Fruit fly (Drosophila melanogaster) whole organism, embryonic: ENCODE data around the gene CG43902.

Experiments
- ATbp ChIP-seq: fragments of 200-800 bp; sonication (Bioruptor generic); optimal IDR thresholded peaks from 2 replicates; lab custom pipeline; 2017; ENCODE audit warnings: missing biosample characterization, mild to moderate bottlenecking, missing genetic modification characterization, missing genetic modification reagents
- Atf-2 ChIP-seq: fragments of 200-800 bp; sonication (Bioruptor generic); optimal IDR thresholded peaks from 2 replicates; lab custom pipeline; 2016; ENCODE audit warnings: missing biosample characterization, missing genetic modification characterization
- Awh ChIP-seq: fragments of 200-800 bp; sonication (Bioruptor generic); IDR thresholded peaks from 2 replicates; pipeline ENCODE4, ENCODE4 v1.3.6; 2022; ENCODE audit warnings: missing biosample characterization, missing genetic modification characterization
- BEAF-32 ChIP-seq: fragments of 200-800 bp; sonication (Bioruptor generic); optimal IDR thresholded peaks from 3 replicates; lab custom pipeline; 2017; ENCODE audit warnings: missing biosample characterization, missing genetic modification characterization, mild to moderate bottlenecking, moderate library complexity, missing genetic modification reagents
- CG10267 ChIP-seq: fragments of 200-800 bp; sonication (Bioruptor generic); optimal IDR thresholded peaks from 2 replicates; lab custom pipeline; 2018; ENCODE audit warnings: missing biosample characterization, mild to moderate bottlenecking, missing genetic modification characterization, moderate library complexity
- CG11560 ChIP-seq: fragments of 200-800 bp; sonication (Bioruptor generic); IDR thresholded peaks from 3 replicates; pipeline ENCODE4 v1.3.6; 2022; ENCODE audit warnings: missing biosample characterization, missing genetic modification characterization
- CG12236 ChIP-seq: fragments of 200-800 bp; sonication (Bioruptor generic); optimal IDR thresholded peaks from 2 replicates; lab custom pipeline; 2016; ENCODE audit warnings: missing biosample characterization, missing genetic modification characterization
- CG12659 ChIP-seq: fragments of 200-800 bp; sonication (Bioruptor generic); optimal IDR thresholded peaks from 3 replicates; lab custom pipeline; 2017; ENCODE audit warnings: mild to moderate bottlenecking, missing biosample characterization, missing genetic modification reagents, missing genetic modification characterization
- CG13123 ChIP-seq: fragments of 200-800 bp; sonication (Bioruptor generic); optimal IDR thresholded peaks from 2 replicates; lab custom pipeline; 2016; ENCODE audit warnings: missing biosample characterization, missing genetic modification characterization
- CG13775 ChIP-seq: fragments of 200-800 bp; sonication (Bioruptor generic); optimal IDR thresholded peaks from 3 replicates; lab custom pipeline; 2017; ENCODE audit warnings: missing biosample characterization, mild to moderate bottlenecking, missing genetic modification characterization
- CG15514 ChIP-seq: fragments of 200-800 bp; sonication (Bioruptor generic); optimal IDR thresholded peaks from 3 replicates; lab custom pipeline; 2017; ENCODE audit warnings: missing biosample characterization, missing genetic modification characterization, mild to moderate bottlenecking, moderate library complexity, missing genetic modification reagents
- CG17568 ChIP-seq: fragments of 200-800 bp; sonication (Bioruptor generic); optimal IDR thresholded peaks from 2 replicates; lab custom pipeline; 2018; ENCODE audit warnings: missing biosample characterization, mild to moderate bottlenecking, missing genetic modification characterization, moderate library complexity
- CG1792 ChIP-seq: fragments of 200-800 bp; sonication (Bioruptor generic); optimal IDR thresholded peaks from 2 replicates; lab custom pipeline; 2016; ENCODE audit warnings: missing biosample characterization, missing genetic modification characterization
- CG2116 ChIP-seq: fragments of 200-800 bp; sonication (Bioruptor generic); optimal IDR thresholded peaks from 3 replicates; lab custom pipeline; 2018; ENCODE audit warnings: missing biosample characterization, mild to moderate bottlenecking, missing genetic modification characterization
- CG3065 ChIP-seq: fragments of 200-800 bp; sonication (Bioruptor generic); optimal IDR thresholded peaks from 2 replicates; lab custom pipeline; 2016; ENCODE audit warnings: missing biosample characterization, missing genetic modification characterization
- CG32772 ChIP-seq: fragments of 200-800 bp; sonication (Bioruptor generic); IDR thresholded peaks from 2 replicates; pipeline ENCODE4 v1.3.6; 2022; ENCODE audit warnings: missing biosample characterization, missing genetic modification characterization
- CG6254 ChIP-seq: fragments of 200-800 bp; sonication (Bioruptor generic); optimal IDR thresholded peaks from 3 replicates; lab custom pipeline; 2017; ENCODE audit warnings: mild to moderate bottlenecking, missing biosample characterization, missing genetic modification reagents, missing genetic modification characterization
- CG7357 ChIP-seq: fragments of 200-800 bp; sonication (Bioruptor generic); IDR thresholded peaks from 3 replicates; pipeline ENCODE4 v1.3.6; 2022; ENCODE audit warnings: missing biosample characterization, missing genetic modification characterization
- CG9727 ChIP-seq: fragments of 200-800 bp; sonication (Bioruptor generic); optimal IDR thresholded peaks from 3 replicates; lab custom pipeline; 2017; ENCODE audit warnings: missing biosample characterization, mild to moderate bottlenecking, missing genetic modification characterization
- CG9932 ChIP-seq: fragments of 200-800 bp; sonication (Bioruptor generic); IDR thresholded peaks from 2 replicates; pipeline ENCODE4 v1.3.6; 2022; ENCODE audit warnings: missing biosample characterization, missing genetic modification characterization
- E2f2 ChIP-seq: fragments of 200-800 bp; sonication (Bioruptor generic); IDR thresholded peaks from 2 replicates; pipeline ENCODE4 v1.3.6; 2022; ENCODE audit warnings: missing biosample characterization, missing genetic modification characterization
- Fer1 ChIP-seq: fragments of 200-800 bp; sonication (Bioruptor generic); optimal IDR thresholded peaks from 2 replicates; lab custom pipeline; 2017; ENCODE audit warnings: missing biosample characterization, mild to moderate bottlenecking, missing genetic modification characterization
- HLH54F ChIP-seq: fragments of 200-800 bp; sonication (Bioruptor generic); optimal IDR thresholded peaks from 3 replicates; lab custom pipeline; 2016; ENCODE audit warnings: missing biosample characterization, missing genetic modification characterization
- Hmr ChIP-seq: fragments of 200-800 bp; sonication (Bioruptor generic); optimal IDR thresholded peaks from 3 replicates; lab custom pipeline; 2017; ENCODE audit warnings: mild to moderate bottlenecking, missing biosample characterization, missing genetic modification reagents, missing genetic modification characterization
- MBD-R2 ChIP-seq: fragments of 200-800 bp; sonication (Bioruptor generic); IDR thresholded peaks from 2 replicates; pipeline ENCODE4 v1.3.6; 2022; ENCODE audit warnings: missing biosample characterization, missing genetic modification characterization
- MESR4 ChIP-seq: fragments of 200-800 bp; sonication (Bioruptor generic); optimal IDR thresholded peaks from 2 replicates; lab custom pipeline; 2018; ENCODE audit warnings: missing biosample characterization, mild to moderate bottlenecking, missing genetic modification characterization, moderate library complexity
- NFAT ChIP-seq: fragments of 200-800 bp; sonication (Bioruptor generic); IDR thresholded peaks from 2 replicates; pipeline ENCODE4 v1.3.6; 2022; ENCODE audit warnings: missing biosample characterization, missing genetic modification characterization
- Oaz ChIP-seq: fragments of 200-800 bp; sonication (Bioruptor generic); IDR thresholded peaks from 2 replicates; pipeline ENCODE4 v1.3.6; 2022; ENCODE audit warnings: missing biosample characterization, missing genetic modification characterization
- Ravus ChIP-seq: fragments of 200-800 bp; sonication (Bioruptor generic); IDR thresholded peaks from 2 replicates; pipeline ENCODE4 v1.3.6; 2022; ENCODE audit warnings: missing biosample characterization, missing genetic modification characterization
- Side ChIP-seq: fragments of 200-800 bp; sonication (Bioruptor generic); optimal IDR thresholded peaks from 2 replicates; lab custom pipeline; 2016; ENCODE audit warnings: missing biosample characterization, missing genetic modification characterization
- az2 ChIP-seq: fragments of 200-800 bp; sonication (Bioruptor generic); optimal IDR thresholded peaks from 3 replicates; lab custom pipeline; 2016; ENCODE audit warnings: missing biosample characterization, missing genetic modification characterization
- crol ChIP-seq: fragments of 200-800 bp; sonication (Bioruptor generic); IDR thresholded peaks from 2 replicates; pipeline ENCODE4 v1.3.6; 2022; ENCODE audit warnings: missing biosample characterization, missing genetic modification characterization
- crp ChIP-seq, 2 experiments: fragments of 200-800 bp; sonication (Bioruptor generic); optimal IDR thresholded peaks; 2 replicates in 1 of 2; 3 replicates in 1 of 2; lab custom pipeline; 2017; ENCODE audit warnings: missing biosample characterization in 2 of 2, missing genetic modification characterization in 2 of 2, mild to moderate bottlenecking in 1 of 2, moderate library complexity in 1 of 2
- emc ChIP-seq: fragments of 200-800 bp; sonication (Bioruptor generic); optimal IDR thresholded peaks from 2 replicates; lab custom pipeline; 2016; ENCODE audit warnings: missing biosample characterization, missing genetic modification characterization
- hbn ChIP-seq: fragments of 200-800 bp; sonication (Bioruptor generic); IDR thresholded peaks from 2 replicates; pipeline ENCODE4 v1.3.6; 2022; ENCODE audit warnings: missing biosample characterization, missing genetic modification characterization; ENCODE audit not compliant: partially characterized antibody
- hth ChIP-seq: fragments of >200 bp; optimal IDR thresholded peaks from 2 replicates; lab custom pipeline; 2017; ENCODE audit warnings: inconsistent platforms
- jigr1 ChIP-seq: fragments of 200-800 bp; sonication (Bioruptor generic); IDR thresholded peaks from 3 replicates; pipeline ENCODE4 v1.3.6; 2022; ENCODE audit warnings: missing biosample characterization, missing genetic modification characterization
- kah ChIP-seq: fragments of 200-800 bp; sonication (Bioruptor generic); optimal IDR thresholded peaks from 2 replicates; lab custom pipeline; 2018; ENCODE audit warnings: missing biosample characterization, mild to moderate bottlenecking, missing genetic modification characterization
- lbe ChIP-seq: fragments of 200-800 bp; sonication (Bioruptor generic); optimal IDR thresholded peaks from 2 replicates; lab custom pipeline; 2016; ENCODE audit warnings: missing biosample characterization, mild to moderate bottlenecking, missing genetic modification characterization
- onecut ChIP-seq: fragments of 200-800 bp; sonication (Bioruptor generic); IDR thresholded peaks from 2 replicates; pipeline ENCODE4 v1.3.6; 2022; ENCODE audit warnings: missing biosample characterization, missing genetic modification characterization
- prd ChIP-seq, 3 experiments: fragments of >200 bp in 2 of 3; fragments of 200-800 bp in 1 of 3; sonication (Bioruptor generic) in 1 of 3; optimal IDR thresholded peaks in 2 of 3; IDR thresholded peaks in 1 of 3; 2 replicates in 2 of 3; 3 replicates in 1 of 3; pipeline versions ENCODE4 v1.3.6 to Lab custom; 2017 to 2022; ENCODE audit warnings: missing biosample characterization in 1 of 3, missing genetic modification characterization in 1 of 3
- pros ChIP-seq: fragments of 200-800 bp; sonication (Bioruptor generic); optimal IDR thresholded peaks from 3 replicates; lab custom pipeline; 2019; ENCODE audit warnings: missing biosample characterization, mild to moderate bottlenecking, missing genetic modification characterization, moderate library complexity
- rib ChIP-seq: fragments of 200-800 bp; sonication (Bioruptor generic); IDR thresholded peaks from 2 replicates; pipeline ENCODE4 v1.3.6; 2022; ENCODE audit warnings: missing biosample characterization, missing genetic modification characterization
- salm ChIP-seq: fragments of 200-800 bp; sonication (Bioruptor generic); optimal IDR thresholded peaks from 2 replicates; lab custom pipeline; 2018; ENCODE audit warnings: missing biosample characterization, mild to moderate bottlenecking, missing genetic modification characterization
- sc ChIP-seq, 3 experiments: fragments of >200 bp in 2 of 3; fragments of 200-800 bp in 1 of 3; sonication (Bioruptor generic) in 1 of 3; optimal IDR thresholded peaks; 2 replicates in 2 of 3; 3 replicates in 1 of 3; lab custom pipeline; 2017; ENCODE audit warnings: mild to moderate bottlenecking in 1 of 3, missing biosample characterization in 1 of 3, missing genetic modification characterization in 1 of 3, missing genetic modification reagents in 1 of 3
- sd ChIP-seq: fragments of 200-800 bp; sonication (Bioruptor generic); optimal IDR thresholded peaks from 3 replicates; lab custom pipeline; 2018; ENCODE audit warnings: missing biosample characterization, mild to moderate bottlenecking, missing genetic modification characterization, moderate library complexity
- vnd ChIP-seq: fragments of 200-800 bp; sonication (Bioruptor generic); IDR thresholded peaks from 3 replicates; pipeline ENCODE4 v1.3.6; 2022; ENCODE audit warnings: missing biosample characterization, missing genetic modification characterization; ENCODE audit not compliant: partially characterized antibody
- wek ChIP-seq: fragments of 200-800 bp; sonication (Bioruptor generic); optimal IDR thresholded peaks from 3 replicates; lab custom pipeline; 2018; ENCODE audit warnings: missing biosample characterization, mild to moderate bottlenecking, missing genetic modification characterization, moderate library complexity
- zf30C ChIP-seq: fragments of 200-800 bp; sonication (Bioruptor generic); optimal IDR thresholded peaks from 3 replicates; lab custom pipeline; 2018; ENCODE audit warnings: missing biosample characterization, mild to moderate bottlenecking, missing genetic modification characterization

CG43902 gene

dm6 chrX:10219955-10220354 lies 61.7 kb downstream of the CG43902 start, which contains the start of gene CG34408 (continued):
- no peak for TF ChIP-seq Ravus (GFP tag; lab: Robert Waterston, UW)
- peak; percentile 32 for TF ChIP-seq CG2116
- TF ChIP-seq MESR4 = peak; percentile 69
- peak; percentile 34; the same call in 1 of the 2 replicates for TF ChIP-seq hbn (GFP tag; lab: Robert Waterston, UW)
- peak; percentile 17 to 83 for TF ChIP-seq crp (GFP tag; optimal IDR thresholded peaks at IDR 0.05; lab: Kevin White, UChicago)
- TF ChIP-seq lbe = no peak
- TF ChIP-seq CG12659 = peak; percentile 3
- peak; percentile 65 for TF ChIP-seq sd (tag; lab: Kevin White, UChicago)
- no peak for TF ChIP-seq CG12236 (GFP tag; lab: Kevin White, UChicago)
- TF ChIP-seq az2 (GFP tag; lab: Kevin White, UChicago) = no peak
- TF ChIP-seq MBD-R2 (GFP tag; lab: Robert Waterston, UW) = peak; percentile 45
- TF ChIP-seq CG15514 = peak; percentile 20
- peak; percentile 90 for TF ChIP-seq CG10267 (tag; lab: Kevin White, UChicago)

dm6 chrX:10232497-10232896 lies 74.3 kb downstream of the CG43902 start:
- TF ChIP-seq rib (GFP tag; lab: Robert Waterston, UW) = no peak
- no peak for TF ChIP-seq hth (lab: Kevin White, UChicago)
- TF ChIP-seq BEAF-32 (GFP tag; lab: Kevin White, UChicago) = no peak
- peak; percentile 33; the same call in 1 of the 2 replicates for TF ChIP-seq E2f2
- TF ChIP-seq Side (GFP tag; lab: Kevin White, UChicago) = peak; percentile 16
- peak; percentile 9 for TF ChIP-seq CG3065 (GFP tag; lab: Kevin White, UChicago)
- no peak for TF ChIP-seq MBD-R2 (GFP tag; lab: Robert Waterston, UW)
- TF ChIP-seq CG32772 (GFP tag; lab: Robert Waterston, UW) = peak; percentile 43
- no peak for TF ChIP-seq CG11560 (tag; lab: Robert Waterston, UW)
- no peak for TF ChIP-seq CG17568 (GFP tag; lab: Kevin White, UChicago)
- peak; percentile 91 for TF ChIP-seq salm (tag; lab: Kevin White, UChicago)
- peak; percentile 80 for TF ChIP-seq Fer1 (GFP tag; lab: Kevin White, UChicago)
- TF ChIP-seq NFAT = peak; percentile 29; the same call in 1 of the 2 replicates
- peak; percentile 62 for TF ChIP-seq CG13775 (GFP tag; lab: Kevin White, UChicago)
- TF ChIP-seq HLH54F (GFP tag; lab: Kevin White, UChicago) = peak; percentile 36
- peak; percentile 47 for TF ChIP-seq kah (GFP tag; lab: Kevin White, UChicago)
- TF ChIP-seq CG13123 (GFP tag; lab: Kevin White, UChicago) = peak; percentile 33
- TF ChIP-seq CG9727 (GFP tag; lab: Kevin White, UChicago) = peak; percentile 31
- 0 out of 3 replicates have a peak, but pooled peaks have one; percentile 40 for TF ChIP-seq CG7357 (GFP tag; lab: Robert Waterston, UW)
- peak; percentile 70 for TF ChIP-seq CG6254 (GFP tag; lab: Kevin White, UChicago)
- no peak for TF ChIP-seq emc (GFP tag; lab: Kevin White, UChicago)
- no peak for TF ChIP-seq jigr1
- no peak for TF ChIP-seq vnd
- TF ChIP-seq crol (GFP tag; lab: Robert Waterston, UW) = no peak
- peak; percentile 44 for TF ChIP-seq Atf-2 (GFP tag; lab: Kevin White, UChicago)
- no peak for TF ChIP-seq pros (GFP tag; lab: Kevin White, UChicago)
- TF ChIP-seq sc (optimal IDR thresholded peaks at IDR 0.05; lab: Kevin White, UChicago) = no peak
- peak; percentile 29 for TF ChIP-seq sc (GFP tag; optimal IDR thresholded peaks at IDR 0.05; lab: Kevin White, UChicago)
- no peak for TF ChIP-seq zf30C (GFP tag; lab: Kevin White, UChicago)
- TF ChIP-seq onecut (GFP tag; lab: Robert Waterston, UW) = peak; percentile 10; the same call in 1 of the 2 replicates
- TF ChIP-seq Awh (GFP tag; lab: Robert Waterston, UW) = peak; percentile 51; the same call in 1 of the 2 replicates
- TF ChIP-seq ATbp (GFP tag; lab: Kevin White, UChicago) = peak; percentile 79
- no peak for TF ChIP-seq CG1792
- no peak for TF ChIP-seq Oaz
- TF ChIP-seq Hmr (GFP tag; lab: Kevin White, UChicago) = peak; percentile 40
- TF ChIP-seq CG9932 (GFP tag; lab: Robert Waterston, UW) = peak; percentile 44
- no peak for TF ChIP-seq prd (optimal IDR thresholded peaks at IDR 0.05; lab: Kevin White, UChicago)
- peak; percentile 53; the same call in 2 of the 3 replicates for TF ChIP-seq prd (GFP tag; IDR thresholded peaks at IDR 0.05; lab: Robert Waterston, UW)
- peak; percentile 45 for TF ChIP-seq wek (GFP tag; lab: Kevin White, UChicago)
